Fruit fly (Drosophila melanogaster) whole organism, embryonic: ENCODE results near the gene CG9328.

ENCODE experiments used
- Blimp-1 ChIP-seq: fragments of 200-800 bp; sonication (Bioruptor generic); optimal IDR thresholded peaks from 3 replicates; lab custom pipeline; 2018; ENCODE audit warnings: missing biosample characterization, missing genetic modification characterization, mild to moderate bottlenecking, moderate library complexity, missing genetic modification reagents
- CG1024 ChIP-seq: fragments of 200-800 bp; sonication (Bioruptor generic); IDR thresholded peaks from 2 replicates; pipeline ENCODE4 v1.3.6; 2022; ENCODE audit warnings: missing biosample characterization, missing genetic modification characterization
- CG11093 ChIP-seq: fragments of 200-800 bp; sonication (Bioruptor generic); IDR thresholded peaks from 3 replicates; pipeline ENCODE4 v1.3.6; 2022; ENCODE audit warnings: missing biosample characterization, missing genetic modification characterization
- CG14014 ChIP-seq: fragments of 200-800 bp; sonication (Bioruptor generic); IDR thresholded peaks from 2 replicates; pipeline ENCODE4 v1.3.6; 2022; ENCODE audit warnings: missing biosample characterization, missing genetic modification characterization
- CG14667 ChIP-seq: fragments of 200-800 bp; sonication (Bioruptor generic); IDR thresholded peaks from 2 replicates; pipeline ENCODE4 v1.3.6; 2022; ENCODE audit warnings: missing biosample characterization, missing genetic modification characterization
- CG15514 ChIP-seq: fragments of 200-800 bp; sonication (Bioruptor generic); optimal IDR thresholded peaks from 3 replicates; lab custom pipeline; 2017; ENCODE audit warnings: missing biosample characterization, missing genetic modification characterization, mild to moderate bottlenecking, moderate library complexity, missing genetic modification reagents
- CG15601 ChIP-seq: fragments of 200-800 bp; sonication (Bioruptor generic); optimal IDR thresholded peaks from 3 replicates; lab custom pipeline; 2019; ENCODE audit warnings: missing biosample characterization, mild to moderate bottlenecking, missing genetic modification characterization, moderate library complexity
- CG17385 ChIP-seq: fragments of 200-800 bp; sonication (Bioruptor generic); optimal IDR thresholded peaks from 3 replicates; lab custom pipeline; 2018; ENCODE audit warnings: missing biosample characterization, mild to moderate bottlenecking, missing genetic modification characterization
- CG17568 ChIP-seq: fragments of 200-800 bp; sonication (Bioruptor generic); optimal IDR thresholded peaks from 2 replicates; lab custom pipeline; 2018; ENCODE audit warnings: missing biosample characterization, mild to moderate bottlenecking, missing genetic modification characterization, moderate library complexity
- CG30020 ChIP-seq: fragments of 200-800 bp; optimal IDR thresholded peaks from 2 replicates; lab custom pipeline; 2019; ENCODE audit warnings: missing biosample characterization, mild to moderate bottlenecking, missing genetic modification characterization, moderate library complexity
- CG3065 ChIP-seq: fragments of 200-800 bp; sonication (Bioruptor generic); optimal IDR thresholded peaks from 2 replicates; lab custom pipeline; 2016; ENCODE audit warnings: missing biosample characterization, missing genetic modification characterization
- CG31365 ChIP-seq: fragments of 200-800 bp; sonication (Bioruptor generic); optimal IDR thresholded peaks from 2 replicates; lab custom pipeline; 2018; ENCODE audit warnings: missing biosample characterization, mild to moderate bottlenecking, missing genetic modification characterization
- CG31441 ChIP-seq: fragments of 200-800 bp; sonication (Bioruptor generic); IDR thresholded peaks from 2 replicates; pipeline ENCODE4 v1.3.6; 2022; ENCODE audit warnings: missing biosample characterization, missing genetic modification characterization
- CG3847 ChIP-seq: fragments of 200-800 bp; sonication (Bioruptor generic); IDR thresholded peaks from 2 replicates; pipeline ENCODE4 v1.3.6; 2022; ENCODE audit warnings: missing biosample characterization, missing genetic modification characterization
- CG4707 ChIP-seq: fragments of 200-800 bp; sonication (Bioruptor generic); optimal IDR thresholded peaks from 2 replicates; lab custom pipeline; 2018; ENCODE audit warnings: missing biosample characterization, mild to moderate bottlenecking, missing genetic modification characterization, moderate library complexity
- CG6654 ChIP-seq: fragments of 200-800 bp; sonication (Bioruptor generic); optimal IDR thresholded peaks from 2 replicates; lab custom pipeline; 2017; ENCODE audit warnings: missing biosample characterization, mild to moderate bottlenecking, missing genetic modification characterization
- CG6683 ChIP-seq: fragments of 200-800 bp; sonication (Bioruptor generic); optimal IDR thresholded peaks from 2 replicates; lab custom pipeline; 2017; ENCODE audit warnings: missing biosample characterization, mild to moderate bottlenecking, missing genetic modification characterization, missing genetic modification reagents
- CG7839 ChIP-seq: fragments of 200-800 bp; sonication (Bioruptor generic); optimal IDR thresholded peaks from 3 replicates; lab custom pipeline; 2018; ENCODE audit warnings: missing biosample characterization, mild to moderate bottlenecking, missing genetic modification characterization, moderate library complexity
- CG8281 ChIP-seq: fragments of 200-800 bp; sonication (Bioruptor generic); optimal IDR thresholded peaks from 2 replicates; lab custom pipeline; 2018; ENCODE audit warnings: missing biosample characterization, mild to moderate bottlenecking, missing genetic modification characterization, moderate library complexity
- Camta ChIP-seq: fragments of 200-800 bp; sonication (Bioruptor generic); optimal IDR thresholded peaks from 2 replicates; lab custom pipeline; 2016; ENCODE audit warnings: missing biosample characterization, missing genetic modification characterization
- Deaf1 ChIP-seq: fragments of 200-800 bp; optimal IDR thresholded peaks from 3 replicates; lab custom pipeline; 2019; ENCODE audit warnings: missing biosample characterization, mild to moderate bottlenecking, missing genetic modification characterization, moderate library complexity
- Dip3 ChIP-seq: fragments of 200-800 bp; sonication (Bioruptor generic); optimal IDR thresholded peaks from 3 replicates; lab custom pipeline; 2016; ENCODE audit warnings: missing biosample characterization, missing genetic modification characterization
- Drgx ChIP-seq: fragments of 200-800 bp; sonication (Bioruptor generic); IDR thresholded peaks from 2 replicates; pipeline ENCODE4 v1.3.6; 2022; ENCODE audit warnings: missing biosample characterization, missing genetic modification characterization
- Hey ChIP-seq: fragments of 200-800 bp; sonication (Bioruptor generic); optimal IDR thresholded peaks from 3 replicates; lab custom pipeline; 2018; ENCODE audit warnings: missing biosample characterization, mild to moderate bottlenecking, missing genetic modification characterization
- Hmx ChIP-seq: fragments of 200-800 bp; sonication (Bioruptor generic); optimal IDR thresholded peaks from 2 replicates; lab custom pipeline; 2016; ENCODE audit warnings: missing biosample characterization, missing genetic modification characterization
- NC2α ChIP-seq: fragments of 200-800 bp; sonication (Bioruptor generic); optimal IDR thresholded peaks from 2 replicates; lab custom pipeline; 2016; ENCODE audit warnings: missing biosample characterization, missing genetic modification characterization
- NfI ChIP-seq: fragments of 200-800 bp; sonication (Bioruptor generic); optimal IDR thresholded peaks from 3 replicates; lab custom pipeline; 2018; ENCODE audit warnings: missing biosample characterization, mild to moderate bottlenecking, missing genetic modification characterization, moderate library complexity
- Rfx ChIP-seq: fragments of 200-800 bp; sonication (Bioruptor generic); IDR thresholded peaks from 2 replicates; pipeline ENCODE4 v1.3.6; 2022; ENCODE audit warnings: missing biosample characterization, missing genetic modification characterization
- TFAM ChIP-seq: fragments of 200-800 bp; sonication (Bioruptor generic); optimal IDR thresholded peaks from 2 replicates; lab custom pipeline; 2017; ENCODE audit warnings: missing biosample characterization, missing genetic modification characterization, inconsistent platforms
- Xrp1 ChIP-seq: fragments of 200-800 bp; sonication (Bioruptor generic); IDR thresholded peaks from 2 replicates; pipeline ENCODE4 v1.3.6; 2022; ENCODE audit warnings: missing biosample characterization, missing genetic modification characterization
- cato ChIP-seq: fragments of 200-800 bp; sonication (Bioruptor generic); optimal IDR thresholded peaks from 2 replicates; lab custom pipeline; 2016; ENCODE audit warnings: missing biosample characterization, missing genetic modification characterization, borderline replicate concordance
- cg ChIP-seq: fragments of 200-800 bp; sonication (Bioruptor generic); optimal IDR thresholded peaks from 3 replicates; lab custom pipeline; 2019; ENCODE audit warnings: missing biosample characterization, mild to moderate bottlenecking, missing genetic modification characterization, moderate library complexity
- chinmo ChIP-seq: fragments of 200-800 bp; sonication (Bioruptor generic); IDR thresholded peaks from 4 replicates; pipeline ENCODE4 v1.3.6; 2022; ENCODE audit warnings: missing biosample characterization, missing genetic modification characterization; ENCODE audit not compliant: partially characterized antibody
- ci ChIP-seq: fragments of 200-800 bp; sonication (Bioruptor generic); IDR thresholded peaks from 3 replicates; pipeline ENCODE4 v1.3.6; 2022; ENCODE audit warnings: missing biosample characterization, missing genetic modification characterization
- crp ChIP-seq, 2 experiments: fragments of 200-800 bp; sonication (Bioruptor generic); optimal IDR thresholded peaks; 2 replicates in 1 of 2; 3 replicates in 1 of 2; lab custom pipeline; 2017; ENCODE audit warnings: missing biosample characterization in 2 of 2, missing genetic modification characterization in 2 of 2, mild to moderate bottlenecking in 1 of 2, moderate library complexity in 1 of 2
- gce ChIP-seq: fragments of 200-800 bp; sonication (Bioruptor generic); IDR thresholded peaks from 3 replicates; pipeline ENCODE4 v1.3.6; 2022; ENCODE audit warnings: missing biosample characterization, missing genetic modification characterization
- gsb ChIP-seq: fragments of 200-800 bp; sonication (Bioruptor generic); IDR thresholded peaks from 2 replicates; pipeline ENCODE4 v1.3.6; 2022; ENCODE audit warnings: missing biosample characterization, missing genetic modification characterization
- hbn ChIP-seq: fragments of 200-800 bp; sonication (Bioruptor generic); IDR thresholded peaks from 2 replicates; pipeline ENCODE4 v1.3.6; 2022; ENCODE audit warnings: missing biosample characterization, missing genetic modification characterization; ENCODE audit not compliant: partially characterized antibody
- her ChIP-seq: fragments of 200-800 bp; sonication (Bioruptor generic); optimal IDR thresholded peaks from 2 replicates; lab custom pipeline; 2016; ENCODE audit warnings: missing biosample characterization, missing genetic modification characterization
- lab ChIP-seq: fragments of 200-800 bp; sonication (Bioruptor generic); optimal IDR thresholded peaks from 3 replicates; lab custom pipeline; 2017; ENCODE audit warnings: missing biosample characterization, missing genetic modification characterization, mild to moderate bottlenecking, moderate library complexity, missing genetic modification reagents
- lilli ChIP-seq: fragments of 200-800 bp; sonication (Bioruptor generic); optimal IDR thresholded peaks from 3 replicates; lab custom pipeline; 2016; ENCODE audit warnings: missing biosample characterization, missing genetic modification characterization
- lmd ChIP-seq: fragments of 200-800 bp; sonication (Bioruptor generic); IDR thresholded peaks from 2 replicates; pipeline ENCODE4 v1.3.6; 2022; ENCODE audit warnings: missing biosample characterization, missing genetic modification characterization
- nau ChIP-seq: fragments of 200-800 bp; sonication (Bioruptor generic); optimal IDR thresholded peaks from 3 replicates; lab custom pipeline; 2017; ENCODE audit warnings: missing biosample characterization, mild to moderate bottlenecking, missing genetic modification characterization, missing genetic modification reagents
- nerfin-2 ChIP-seq: fragments of 200-800 bp; sonication (Bioruptor generic); IDR thresholded peaks from 2 replicates; pipeline ENCODE4 v1.3.6; 2022; ENCODE audit warnings: missing biosample characterization, missing genetic modification characterization; ENCODE audit not compliant: partially characterized antibody
- oc ChIP-seq: fragments of 200-800 bp; sonication (Bioruptor generic); optimal IDR thresholded peaks from 2 replicates; lab custom pipeline; 2018; ENCODE audit warnings: missing biosample characterization, mild to moderate bottlenecking, missing genetic modification characterization, moderate library complexity
- pnt ChIP-seq: fragments of 200-800 bp; sonication (Bioruptor generic); optimal IDR thresholded peaks from 3 replicates; lab custom pipeline; 2016; ENCODE audit warnings: missing biosample characterization, missing genetic modification characterization
- psq ChIP-seq: fragments of 200-800 bp; sonication (Bioruptor generic); optimal IDR thresholded peaks from 2 replicates; lab custom pipeline; 2017; ENCODE audit warnings: missing biosample characterization, missing genetic modification characterization
- sug ChIP-seq: fragments of 200-800 bp; optimal IDR thresholded peaks from 2 replicates; lab custom pipeline; 2019; ENCODE audit warnings: missing biosample characterization, mild to moderate bottlenecking, missing genetic modification characterization, moderate library complexity
- ttk ChIP-seq: fragments of 200-800 bp; sonication (Bioruptor generic); IDR thresholded peaks from 2 replicates; pipeline ENCODE4 v2.1.2; 2022; ENCODE audit warnings: missing biosample characterization, missing genetic modification characterization
- vvl ChIP-seq: fragments of 200-800 bp; sonication (Bioruptor generic); IDR thresholded peaks from 2 replicates; pipeline ENCODE4 v1.3.6; 2022; ENCODE audit warnings: missing biosample characterization, missing genetic modification characterization

The CG9328 gene

DNA sequence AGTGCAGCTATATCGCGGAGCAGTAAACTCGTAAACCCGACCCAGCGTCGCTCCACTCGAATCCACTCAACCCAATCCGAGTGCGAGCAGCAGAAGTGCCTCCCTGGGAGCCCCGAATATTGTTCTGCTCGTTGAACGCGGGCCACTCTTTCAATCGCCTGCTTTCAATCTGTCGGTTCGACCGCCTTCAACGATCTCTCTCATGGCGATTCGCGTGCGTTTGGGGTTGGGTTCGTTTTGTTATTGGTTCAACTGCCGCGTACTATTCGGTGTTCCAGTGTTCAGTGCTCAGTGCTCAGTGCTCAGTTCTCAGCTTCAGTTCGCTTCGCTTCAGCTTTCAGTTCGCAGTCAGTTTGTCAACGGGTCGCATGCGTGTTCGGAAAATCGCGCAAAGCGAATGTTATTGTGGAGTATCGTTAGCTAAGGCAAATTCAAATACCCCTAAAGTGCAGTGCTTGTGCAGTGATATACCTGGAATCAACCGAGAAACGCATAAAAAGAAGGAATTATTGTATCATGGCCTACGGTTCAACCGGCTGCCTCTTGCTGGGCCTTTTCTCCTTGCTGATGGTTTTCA is 43.0 kb downstream of the CG9328 start, which contains the start of gene CG31676:
Gene CG31676 (plus strand): TSS at position 289 of the 577 bp plus-strand sequence.
- peak; percentile 51; the same call in 1 of the 2 replicates for TF ChIP-seq Rfx
- no peak for TF ChIP-seq lmd (GFP tag; lab: Robert Waterston, UW)
- TF ChIP-seq CG3065 (GFP tag; lab: Kevin White, UChicago), result no peak
- TF ChIP-seq CG7839 (tag; lab: Kevin White, UChicago), result no peak
- peak; percentile 53 for TF ChIP-seq lab
- peak; percentile 24 for TF ChIP-seq her (GFP tag; lab: Kevin White, UChicago)
- no peak for TF ChIP-seq Dip3 (GFP tag; lab: Kevin White, UChicago)
- TF ChIP-seq Camta (GFP tag; lab: Kevin White, UChicago), result no peak
- peak; percentile 41 for TF ChIP-seq Deaf1 (tag; lab: Kevin White, UChicago)
- no peak for TF ChIP-seq TFAM (GFP tag; lab: Kevin White, UChicago)
- no peak for TF ChIP-seq CG8281
- peak; percentile 33 for TF ChIP-seq CG17568
- TF ChIP-seq nerfin-2 (GFP tag; lab: Robert Waterston, UW), result no peak
- peak; percentile 10 for TF ChIP-seq NfI (GFP tag; lab: Kevin White, UChicago)
- peak; percentile 100 for TF ChIP-seq CG15601 (tag; lab: Kevin White, UChicago)
- TF ChIP-seq ttk (GFP tag; lab: Robert Waterston, UW), result no peak
- 0 out of 2 replicates have a peak, but pooled peaks have one; percentile 6 for TF ChIP-seq CG31441 (GFP tag; lab: Robert Waterston, UW)
- TF ChIP-seq CG17385 (GFP tag; lab: Kevin White, UChicago), result peak; percentile 12
- no peak for TF ChIP-seq Drgx (GFP tag; lab: Robert Waterston, UW)
- TF ChIP-seq chinmo (GFP tag; lab: Robert Waterston, UW), result 0 out of 4 replicates have a peak, but pooled peaks have one; percentile 22
- TF ChIP-seq Blimp-1 (GFP tag; lab: Kevin White, UChicago), result no peak
- no peak for TF ChIP-seq CG4707 (GFP tag; lab: Kevin White, UChicago)
- no peak for TF ChIP-seq cato
- TF ChIP-seq sug (tag; lab: Kevin White, UChicago), result peak; percentile 4
- TF ChIP-seq gsb (GFP tag; lab: Robert Waterston, UW), result no peak
- no peak for TF ChIP-seq psq (GFP tag; lab: Kevin White, UChicago)
- no peak for TF ChIP-seq CG11093 (GFP tag; lab: Robert Waterston, UW)
- TF ChIP-seq CG30020 (tag; lab: Kevin White, UChicago), result no peak
- no peak for TF ChIP-seq CG1024 (GFP tag; lab: Robert Waterston, UW)
- TF ChIP-seq nau, result no peak
- no peak for TF ChIP-seq CG6654 (GFP tag; lab: Kevin White, UChicago)
- TF ChIP-seq oc (tag; lab: Kevin White, UChicago), result no peak
- no peak for TF ChIP-seq Hmx (GFP tag; lab: Kevin White, UChicago)
- no peak for TF ChIP-seq vvl (GFP tag; lab: Robert Waterston, UW)
- TF ChIP-seq CG31365, result no peak
- no peak for TF ChIP-seq Xrp1 (GFP tag; lab: Robert Waterston, UW)
- TF ChIP-seq CG15514 (GFP tag; lab: Kevin White, UChicago), result peak; percentile 48
- TF ChIP-seq crp (GFP tag; optimal IDR thresholded peaks at IDR 0.05; lab: Kevin White, UChicago), result no peak
- TF ChIP-seq CG14667, result no peak
- TF ChIP-seq CG3847 (GFP tag; lab: Robert Waterston, UW), result no peak
- TF ChIP-seq pnt (GFP tag; lab: Kevin White, UChicago), result no peak
- peak; percentile 70 for TF ChIP-seq ci
- TF ChIP-seq cg (GFP tag; lab: Kevin White, UChicago), result no peak
- no peak for TF ChIP-seq Hey (tag; lab: Kevin White, UChicago)
- TF ChIP-seq hbn (GFP tag; lab: Robert Waterston, UW), result no peak
- TF ChIP-seq CG14014 (GFP tag; lab: Robert Waterston, UW), result no peak; the same call in 1 of the 2 replicates
- no peak for TF ChIP-seq lilli (GFP tag; lab: Kevin White, UChicago)
- no peak for TF ChIP-seq CG6683 (GFP tag; lab: Kevin White, UChicago)
- no peak for TF ChIP-seq NC2α (GFP tag; lab: Kevin White, UChicago)
- peak; percentile 54; the same call in 2 of the 3 replicates for TF ChIP-seq gce (GFP tag; lab: Robert Waterston, UW)
